Worm (Caenorhabditis elegans) whole organism, L2 larva: Measurements from ENCODE around the gene E01G4.5.
A peak's percentile ranks its signal among the peaks of the same experiment; 100 is the strongest.

Experiments
- Y55F3AM.14 ChIP-seq: fragments of 200-800 bp; sonication (Bioruptor generic); optimal IDR thresholded peaks from 2 replicates; lab custom pipeline; 2018; ENCODE audit warnings: mild to moderate bottlenecking, missing genetic modification characterization, missing compliant biosample characterization
- ZK546.5 ChIP-seq: sonication (generic microtip); optimal IDR thresholded peaks from 2 replicates; lab custom pipeline; 2017; ENCODE audit warnings: missing biosample characterization, missing genetic modification characterization
- ama-1 ChIP-seq: fragments of 150-350 bp; optimal IDR thresholded peaks from 2 replicates; lab custom pipeline; 2018; ENCODE audit warnings: inconsistent platforms
- ceh-16 ChIP-seq: fragments of 150-350 bp; optimal IDR thresholded peaks from 2 replicates; lab custom pipeline; 2014; ENCODE audit warnings: missing biosample characterization, missing genetic modification characterization
- ceh-82 ChIP-seq: fragments of 150-350 bp; optimal IDR thresholded peaks from 2 replicates; lab custom pipeline; 2014; ENCODE audit warnings: missing biosample characterization, missing genetic modification characterization
- crh-2 ChIP-seq: sonication (generic microtip); optimal IDR thresholded peaks from 2 replicates; lab custom pipeline; 2017; ENCODE audit warnings: missing biosample characterization, missing genetic modification characterization
- egl-27 ChIP-seq: sonication (generic microtip); optimal IDR thresholded peaks from 3 replicates; lab custom pipeline; 2017; ENCODE audit warnings: missing biosample characterization, missing genetic modification reagents, missing genetic modification characterization
- fos-1 ChIP-seq: fragments of 150-350 bp; optimal IDR thresholded peaks from 2 replicates; lab custom pipeline; 2014; ENCODE audit warnings: missing biosample characterization, missing genetic modification characterization
- gmeb-1 ChIP-seq: fragments of 150-350 bp; optimal IDR thresholded peaks from 2 replicates; lab custom pipeline; 2014; ENCODE audit warnings: missing biosample characterization, missing genetic modification characterization
- lin-13 ChIP-seq: fragments of 150-350 bp; optimal IDR thresholded peaks from 2 replicates; lab custom pipeline; 2014; ENCODE audit warnings: missing biosample characterization, missing genetic modification reagents, missing genetic modification characterization
- mab-5 ChIP-seq: fragments of 150-350 bp; optimal IDR thresholded peaks from 2 replicates; lab custom pipeline; 2014; ENCODE audit warnings: missing biosample characterization, missing genetic modification characterization
- mbf-1 ChIP-seq: sonication (generic microtip); optimal IDR thresholded peaks from 2 replicates; lab custom pipeline; 2017; ENCODE audit warnings: missing biosample characterization, missing genetic modification characterization
- nhr-11 ChIP-seq: fragments of 150-350 bp; optimal IDR thresholded peaks from 2 replicates; lab custom pipeline; 2014; ENCODE audit warnings: missing biosample characterization, missing genetic modification characterization
- nhr-12 ChIP-seq: fragments of 150-350 bp; optimal IDR thresholded peaks from 2 replicates; lab custom pipeline; 2014; ENCODE audit warnings: missing biosample characterization, missing genetic modification characterization
- nhr-129 ChIP-seq: fragments of 150-350 bp; optimal IDR thresholded peaks from 2 replicates; lab custom pipeline; 2014; ENCODE audit warnings: missing biosample characterization, missing genetic modification characterization
- nhr-23 ChIP-seq: fragments of 150-350 bp; optimal IDR thresholded peaks from 2 replicates; lab custom pipeline; 2014; ENCODE audit warnings: missing biosample characterization, missing genetic modification reagents, missing genetic modification characterization
- peb-1 ChIP-seq: fragments of 150-350 bp; optimal IDR thresholded peaks from 2 replicates; lab custom pipeline; 2014; ENCODE audit warnings: missing biosample characterization, missing genetic modification characterization
- sem-4 ChIP-seq: fragments of 150-350 bp; optimal IDR thresholded peaks from 2 replicates; lab custom pipeline; 2014; ENCODE audit warnings: missing biosample characterization, missing genetic modification reagents, missing genetic modification characterization
- sma-3 ChIP-seq: sonication (generic microtip); optimal IDR thresholded peaks from 2 replicates; lab custom pipeline; 2016; ENCODE audit warnings: missing genetic modification reagents, missing genetic modification characterization, missing compliant biosample characterization
- sma-9 ChIP-seq, 2 experiments: fragments of 150-350 bp in 1 of 2; sonication (generic microtip) in 1 of 2; optimal IDR thresholded peaks; 2 replicates each; lab custom pipeline; 2014 to 2016; ENCODE audit warnings: missing genetic modification characterization in 2 of 2, mild to moderate bottlenecking in 1 of 2, missing biosample characterization in 1 of 2, missing compliant biosample characterization in 1 of 2, missing genetic modification reagents in 1 of 2, moderate library complexity in 1 of 2
- snpc-4 ChIP-seq: fragments of 150-350 bp; optimal IDR thresholded peaks from 2 replicates; lab custom pipeline; 2014; ENCODE audit warnings: missing biosample characterization, missing genetic modification characterization
- unc-39 ChIP-seq: fragments of 150-350 bp; optimal IDR thresholded peaks from 2 replicates; lab custom pipeline; 2014; ENCODE audit warnings: missing biosample characterization, missing genetic modification characterization
- unc-55 ChIP-seq: fragments of 150-350 bp; sonication (generic microtip); optimal IDR thresholded peaks from 3 replicates; lab custom pipeline; 2014; ENCODE audit warnings: missing biosample characterization, missing genetic modification reagents, missing genetic modification characterization

E01G4.5 gene

ce11 chrII:13505977-13506568, 33.9 kb downstream of the E01G4.5 start:
- TF ChIP-seq crh-2, result no peak
- no peak for TF ChIP-seq nhr-23 (tag; lab: Kevin White, UChicago)
- peak; percentile 79 for TF ChIP-seq fos-1 (tag; lab: Kevin White, UChicago)
- TF ChIP-seq, all 48 proteins: peak for 1

- TF ChIP-seq fos-1 (tag; lab: Kevin White, UChicago) (peak; percentile 81), gmeb-1 (peak; percentile 4), Y55F3AM.14 (GFP tag; lab: Kevin White, UChicago) (no peak)
Observed at ce11 chrII:13507535-13507934, 35.3 kb downstream of the E01G4.5 start, which contains the start of gene nep-17. Gene nep-17 (plus strand): TSS chrII:13507819.

ce11 chrII:13508607-13509006, 36.4 kb downstream of the E01G4.5 start:
- TF ChIP-seq nhr-129 (tag; lab: Kevin White, UChicago) (peak; percentile 38), lin-13 (GFP tag; lab: Kevin White, UChicago) (no peak), sem-4 (tag; lab: Kevin White, UChicago) (no peak), unc-39 (no peak), nhr-12 (tag; lab: Kevin White, UChicago) (no peak), fos-1 (tag; lab: Kevin White, UChicago) (peak; percentile 85)

ce11 chrII:13515813-13516212, 43.6 kb downstream of the E01G4.5 start:
- TF ChIP-seq nhr-11 (tag; lab: Kevin White, UChicago), result no peak
- TF ChIP-seq fos-1 (tag; lab: Kevin White, UChicago), result no peak
- TF ChIP-seq ama-1 (lab: Kevin White, UChicago), result no peak
- no peak for TF ChIP-seq ceh-82 (tag; lab: Kevin White, UChicago)

ce11 chrII:13517600-13517999, 45.4 kb downstream of the E01G4.5 start, which contains the start of gene sre-45:
Gene sre-45 (plus strand): TSS chrII:13517900.
- TF ChIP-seq lin-13 (GFP tag; lab: Kevin White, UChicago) (no peak), mbf-1 (tag; lab: Kevin White, UChicago) (no peak), sma-3 (GFP tag; lab: Kevin White, UChicago) (no peak), ceh-16 (tag; lab: Kevin White, UChicago) (no peak)

ce11 chrII:13521179-13521616, 49.0 kb downstream of the E01G4.5 start:
- TF ChIP-seq peb-1 (no peak), snpc-4 (tag; lab: Kevin White, UChicago) (peak; percentile 91), sma-9 (GFP tag; optimal IDR thresholded peaks at IDR 0.05; lab: Kevin White, UChicago) (no peak), sma-9 (tag; optimal IDR thresholded peaks at IDR 0.05; lab: Kevin White, UChicago) (no peak), ama-1 (lab: Kevin White, UChicago) (no peak), unc-55 (peak; percentile 17), mab-5 (tag; lab: Kevin White, UChicago) (no peak), egl-27 (tag; lab: Kevin White, UChicago) (no peak)
- TF ChIP-seq, all 48 proteins: peak for 2

- peak; percentile 9 for TF ChIP-seq sma-3 (GFP tag; lab: Kevin White, UChicago)
- TF ChIP-seq ZK546.5 (tag; lab: Kevin White, UChicago), result no peak
- TF ChIP-seq snpc-4 (tag; lab: Kevin White, UChicago), result peak; percentile 90
Observed at ce11 chrII:13521977-13522404, 49.8 kb downstream of the E01G4.5 start.
